Worm (Caenorhabditis elegans) whole organism, L4 larva: ENCODE data around the gene Y47D3A.31.
A peak's percentile ranks its signal among the peaks of the same experiment; 100 is the strongest.

ENCODE experiments used
- F10B5.3 ChIP-seq: sonication (generic microtip); optimal IDR thresholded peaks from 2 replicates; lab custom pipeline; 2016; ENCODE audit warnings: mild to moderate bottlenecking, missing genetic modification characterization, missing compliant biosample characterization
- F37D6.2 ChIP-seq: sonication (generic microtip); optimal IDR thresholded peaks from 2 replicates; lab custom pipeline; 2016; ENCODE audit warnings: mild to moderate bottlenecking, missing genetic modification characterization, missing compliant biosample characterization
- T26A8.4 ChIP-seq: fragments of 200-800 bp; sonication (Bioruptor generic); IDR thresholded peaks from 2 replicates; pipeline ENCODE4 v1.3.6; 2022; ENCODE audit warnings: missing genetic modification characterization, missing compliant biosample characterization
- Y48G9A.11 ChIP-seq: fragments of 200-800 bp; sonication (Bioruptor generic); IDR thresholded peaks from 2 replicates; pipeline ENCODE4 v1.3.6; 2022; ENCODE audit warnings: missing genetic modification reagents, missing genetic modification characterization, missing compliant biosample characterization
- Y5F2A.4 ChIP-seq: fragments of 200-800 bp; sonication (Bioruptor generic); optimal IDR thresholded peaks from 2 replicates; lab custom pipeline; 2018; ENCODE audit warnings: mild to moderate bottlenecking, missing genetic modification characterization, missing compliant biosample characterization
- ZK337.2 ChIP-seq: fragments of 200-800 bp; sonication (Bioruptor generic); IDR thresholded peaks from 2 replicates; pipeline ENCODE4 v1.3.6; 2022; ENCODE audit warnings: missing genetic modification reagents, missing genetic modification characterization, missing compliant biosample characterization
- ZK546.5 ChIP-seq, 2 experiments: sonication (generic microtip); optimal IDR thresholded peaks; 2 replicates each; lab custom pipeline; 2017; ENCODE audit warnings: missing biosample characterization in 2 of 2, missing genetic modification characterization in 2 of 2
- aha-1 ChIP-seq: fragments of 150-350 bp; peaks from one replicate; lab custom pipeline; 2014; ENCODE audit warnings: missing biosample characterization, missing genetic modification characterization
- aly-2 ChIP-seq: sonication (generic microtip); optimal IDR thresholded peaks from 2 replicates; lab custom pipeline; 2018; ENCODE audit warnings: missing biosample characterization, missing genetic modification characterization
- ama-1 ChIP-seq: fragments of 150-350 bp; optimal IDR thresholded peaks from 2 replicates; lab custom pipeline; 2014; ENCODE audit warnings: inconsistent platforms, mixed read lengths
- arid-1 ChIP-seq: fragments of 200-800 bp; sonication (Bioruptor generic); conservative IDR thresholded peaks from 2 replicates; pipeline ENCODE4 v1.3.6; 2022; ENCODE audit warnings: missing genetic modification reagents, missing genetic modification characterization, missing compliant biosample characterization
- ces-1 ChIP-seq: fragments of 150-350 bp; sonication (generic microtip); optimal IDR thresholded peaks from 4 replicates; lab custom pipeline; 2014; ENCODE audit warnings: missing biosample characterization, missing genetic modification reagents, missing genetic modification characterization
- ctbp-1 ChIP-seq: fragments of 200-800 bp; sonication (Bioruptor generic); IDR thresholded peaks from 2 replicates; pipeline ENCODE4 v1.3.6; 2022; ENCODE audit warnings: missing genetic modification reagents, missing genetic modification characterization, missing compliant biosample characterization
- daf-16 ChIP-seq, 3 experiments: sonication (generic microtip); optimal IDR thresholded peaks; 2 replicates each; lab custom pipeline; 2016 to 2017; ENCODE audit warnings: missing genetic modification characterization in 3 of 3, missing genetic modification reagents in 3 of 3, mild to moderate bottlenecking in 2 of 3, missing compliant biosample characterization in 2 of 3, missing biosample characterization in 1 of 3, moderate library complexity in 1 of 3
- dmd-6 ChIP-seq: fragments of 200-800 bp; sonication (Bioruptor generic); IDR thresholded peaks from 2 replicates; pipeline ENCODE4 v1.3.6; 2022; ENCODE audit warnings: missing genetic modification reagents, missing genetic modification characterization, missing compliant biosample characterization
- dve-1 ChIP-seq: sonication (generic microtip); optimal IDR thresholded peaks from 2 replicates; lab custom pipeline; 2017; ENCODE audit warnings: antibody characterized with exemption, mild to moderate bottlenecking, missing genetic modification characterization, missing compliant biosample characterization; ENCODE audit not compliant: insufficient read depth
- egl-27 ChIP-seq: sonication (generic microtip); optimal IDR thresholded peaks from 3 replicates; lab custom pipeline; 2017; ENCODE audit warnings: missing biosample characterization, missing genetic modification reagents, missing genetic modification characterization
- fkh-10 ChIP-seq: fragments of 150-350 bp; optimal IDR thresholded peaks from 2 replicates; lab custom pipeline; 2014; ENCODE audit warnings: missing biosample characterization, missing genetic modification reagents, missing genetic modification characterization
- fos-1 ChIP-seq: fragments of 150-350 bp; optimal IDR thresholded peaks from 2 replicates; lab custom pipeline; 2014; ENCODE audit warnings: missing biosample characterization, missing genetic modification characterization
- hif-1 ChIP-seq, 2 experiments: sonication (generic microtip); optimal IDR thresholded peaks; 2 replicates each; lab custom pipeline; 2016 to 2017; ENCODE audit warnings: missing compliant biosample characterization in 2 of 2, missing genetic modification characterization in 2 of 2, missing genetic modification reagents in 2 of 2, missing genotype in 2 of 2, mild to moderate bottlenecking in 1 of 2
- hlh-11 ChIP-seq: fragments of 200-800 bp; sonication (Bioruptor generic); optimal IDR thresholded peaks from 2 replicates; lab custom pipeline; 2018; ENCODE audit warnings: mild to moderate bottlenecking, missing genetic modification characterization, missing compliant biosample characterization
- lin-1 ChIP-seq: fragments of 200-800 bp; sonication (Bioruptor generic); IDR thresholded peaks from 2 replicates; pipeline ENCODE4 v1.3.6; 2022; ENCODE audit warnings: missing genetic modification reagents, missing genetic modification characterization, missing compliant biosample characterization
- lin-13 ChIP-seq: fragments of 150-350 bp; optimal IDR thresholded peaks from 2 replicates; lab custom pipeline; 2014; ENCODE audit warnings: missing biosample characterization, missing genetic modification reagents, missing genetic modification characterization
- lin-15B ChIP-seq: fragments of 150-350 bp; sonication (generic microtip); optimal IDR thresholded peaks from 3 replicates; lab custom pipeline; 2014; ENCODE audit warnings: missing biosample characterization, missing genetic modification characterization
- lin-29 ChIP-seq: fragments of 200-800 bp; sonication (Bioruptor generic); IDR thresholded peaks from 2 replicates; pipeline ENCODE4 v1.3.6; 2022; ENCODE audit warnings: missing genetic modification reagents, missing genetic modification characterization, missing compliant biosample characterization
- lin-39 ChIP-seq: fragments of 150-350 bp; optimal IDR thresholded peaks from 2 replicates; lab custom pipeline; 2014; ENCODE audit warnings: missing biosample characterization, missing genetic modification reagents, missing genetic modification characterization
- lsy-2 ChIP-seq, 2 experiments: fragments of 150-350 bp in 1 of 2; sonication (generic microtip) in 1 of 2; optimal IDR thresholded peaks; 2 replicates each; lab custom pipeline; 2014 to 2017; ENCODE audit warnings: missing biosample characterization in 2 of 2, missing genetic modification characterization in 2 of 2
- madf-5 ChIP-seq, 2 experiments: fragments of 200-800 bp; sonication (Bioruptor generic); IDR thresholded peaks; 2 replicates each; pipeline ENCODE4 v1.3.6; 2022; ENCODE audit warnings: missing compliant biosample characterization in 2 of 2, missing genetic modification characterization in 2 of 2
- madf-9 ChIP-seq: fragments of 200-800 bp; sonication (Bioruptor generic); conservative IDR thresholded peaks from 2 replicates; pipeline ENCODE4 v1.3.6; 2022; ENCODE audit warnings: missing genetic modification reagents, missing genetic modification characterization, missing compliant biosample characterization
- mdl-1 ChIP-seq, 2 experiments: fragments of 150-350 bp in 1 of 2; sonication (generic microtip) in 1 of 2; optimal IDR thresholded peaks; 2 replicates each; lab custom pipeline; 2014 to 2017; ENCODE audit warnings: missing biosample characterization in 2 of 2, missing genetic modification characterization in 2 of 2
- mdt-29 ChIP-seq: fragments of 200-800 bp; sonication (Bioruptor generic); IDR thresholded peaks from 2 replicates; pipeline ENCODE4 v1.3.6; 2022; ENCODE audit warnings: missing genetic modification reagents, missing genetic modification characterization, missing compliant biosample characterization
- mes-2 ChIP-seq: sonication (generic microtip); optimal IDR thresholded peaks from 2 replicates; lab custom pipeline; 2016; ENCODE audit warnings: missing genotype, mild to moderate bottlenecking, missing genetic modification characterization, missing compliant biosample characterization; ENCODE audit not compliant: poor library complexity, severe bottlenecking
- mxl-3 ChIP-seq: fragments of 200-800 bp; sonication (Bioruptor generic); optimal IDR thresholded peaks from 2 replicates; lab custom pipeline; 2018; ENCODE audit warnings: mild to moderate bottlenecking, missing genetic modification characterization, missing compliant biosample characterization
- nhr-28 ChIP-seq: fragments of 150-350 bp; optimal IDR thresholded peaks from 2 replicates; lab custom pipeline; 2014; ENCODE audit warnings: missing biosample characterization, missing genetic modification characterization
- nhr-42 ChIP-seq: fragments of 200-800 bp; sonication (Bioruptor generic); IDR thresholded peaks from 2 replicates; pipeline ENCODE4 v1.3.6; 2022; ENCODE audit warnings: missing genetic modification characterization, missing compliant biosample characterization
- nhr-76 ChIP-seq: fragments of 150-350 bp; optimal IDR thresholded peaks from 2 replicates; lab custom pipeline; 2014; ENCODE audit warnings: missing biosample characterization, missing genetic modification characterization
- nhr-77 ChIP-seq: fragments of 150-350 bp; optimal IDR thresholded peaks from 2 replicates; lab custom pipeline; 2014; ENCODE audit warnings: missing biosample characterization, missing genetic modification characterization
- pha-4 ChIP-seq, 2 experiments: fragments of 150-350 bp in 1 of 2; fragments of 200-800 bp in 1 of 2; sonication (Bioruptor generic) in 1 of 2; IDR thresholded peaks in 1 of 2; optimal IDR thresholded peaks in 1 of 2; 2 replicates each; pipeline versions ENCODE4 v1.3.6 to Lab custom; 2014 to 2022; ENCODE audit warnings: missing genetic modification characterization in 2 of 2, missing genetic modification reagents in 2 of 2, missing biosample characterization in 1 of 2, missing compliant biosample characterization in 1 of 2
- php-3 ChIP-seq: fragments of 200-800 bp; sonication (Bioruptor generic); IDR thresholded peaks from 2 replicates; pipeline ENCODE4 v1.3.6; 2022; ENCODE audit warnings: missing genetic modification reagents, missing genetic modification characterization, missing compliant biosample characterization
- pqm-1 ChIP-seq: sonication (generic microtip); optimal IDR thresholded peaks from 2 replicates; lab custom pipeline; 2017; ENCODE audit warnings: missing biosample characterization, missing genetic modification characterization
- rbr-2 ChIP-seq: sonication (generic microtip); optimal IDR thresholded peaks from 2 replicates; lab custom pipeline; 2016; ENCODE audit warnings: missing genotype, missing genetic modification characterization, missing compliant biosample characterization
- skn-1 ChIP-seq: fragments of 150-350 bp; optimal IDR thresholded peaks from 2 replicates; lab custom pipeline; 2014; ENCODE audit warnings: missing biosample characterization, missing genetic modification characterization
- snpc-1.2 ChIP-seq: fragments of 200-800 bp; sonication (Bioruptor generic); IDR thresholded peaks from 2 replicates; pipeline ENCODE4 v1.3.6; 2022; ENCODE audit warnings: missing genetic modification reagents, missing genetic modification characterization, missing compliant biosample characterization
- spr-1 ChIP-seq: sonication (generic microtip); optimal IDR thresholded peaks from 2 replicates; lab custom pipeline; 2016; ENCODE audit warnings: mild to moderate bottlenecking, missing genetic modification characterization, missing compliant biosample characterization
- spr-3 ChIP-seq: fragments of 200-800 bp; sonication (Bioruptor generic); optimal IDR thresholded peaks from 2 replicates; lab custom pipeline; 2018; ENCODE audit warnings: mild to moderate bottlenecking, missing genetic modification characterization, missing compliant biosample characterization
- tra-1 ChIP-seq: fragments of 200-800 bp; sonication (Bioruptor generic); IDR thresholded peaks from 2 replicates; pipeline ENCODE4 v1.3.6; 2022; ENCODE audit warnings: missing genetic modification reagents, missing genetic modification characterization, missing compliant biosample characterization
- zag-1 ChIP-seq: fragments of 150-350 bp; optimal IDR thresholded peaks from 2 replicates; lab custom pipeline; 2014; ENCODE audit warnings: missing biosample characterization, missing genetic modification characterization
- zip-11 ChIP-seq: fragments of 200-800 bp; sonication (Bioruptor generic); IDR thresholded peaks from 2 replicates; pipeline ENCODE4 v1.3.6; 2022; ENCODE audit warnings: missing genetic modification characterization, missing compliant biosample characterization
- zip-2 ChIP-seq: fragments of 150-350 bp; optimal IDR thresholded peaks from 2 replicates; lab custom pipeline; 2014; ENCODE audit warnings: missing biosample characterization, missing genetic modification characterization
- ztf-7 ChIP-seq: fragments of 150-350 bp; optimal IDR thresholded peaks from 2 replicates; lab custom pipeline; 2014; ENCODE audit warnings: missing biosample characterization, missing genetic modification characterization

Y47D3A.31 gene

ce11 chrIII:11185483-11186115, 28.6 kb upstream of the Y47D3A.31 start:
- TF ChIP-seq aha-1 (tag; lab: Kevin White, UChicago) (peak; percentile 97), T26A8.4 (GFP tag; lab: Robert Waterston, UW) (no peak), ZK337.2 (GFP tag; lab: Robert Waterston, UW) (no peak), nhr-77 (tag; lab: Kevin White, UChicago) (no peak), lsy-2 (tag; optimal IDR thresholded peaks at IDR 0.05; lab: Kevin White, UChicago) (peak in 1 of 2 experiments; percentile 49), hlh-11 (tag; lab: Kevin White, UChicago) (peak; percentile 70), nhr-76 (tag; lab: Kevin White, UChicago) (no peak), ZK546.5 (tag; optimal IDR thresholded peaks at IDR 0.05; lab: Kevin White, UChicago) (no peak), F10B5.3 (no peak), daf-16 (GFP tag; optimal IDR thresholded peaks at IDR 0.05; lab: Kevin White, UChicago) (peak in 1 of 2 experiments; percentile 55), daf-16 (tag; optimal IDR thresholded peaks at IDR 0.05; lab: Kevin White, UChicago) (peak; percentile 75), zag-1 (tag; lab: Kevin White, UChicago) (no peak), mdl-1 (tag; optimal IDR thresholded peaks at IDR 0.05; lab: Kevin White, UChicago) (peak in 1 of 2 experiments; percentile 84), rbr-2 (peak; percentile 76), F37D6.2 (tag; lab: Kevin White, UChicago) (peak; percentile 54), nhr-28 (tag; lab: Kevin White, UChicago) (peak; percentile 35), dmd-6 (GFP tag; lab: Robert Waterston, UW) (peak; percentile 15; the same call in 1 of the 2 replicates), hif-1 (tag; optimal IDR thresholded peaks at IDR 0.05; lab: Kevin White, UChicago) (peak in 1 of 2 experiments; percentile 46), madf-9 (GFP tag; lab: Robert Waterston, UW) (no peak), mdt-29 (no peak), mes-2 (tag; lab: Kevin White, UChicago) (peak; percentile 52), madf-5 (GFP tag; IDR thresholded peaks at IDR 0.05; lab: Robert Waterston, UW) (no peak), arid-1 (GFP tag; lab: Robert Waterston, UW) (no peak), mxl-3 (GFP tag; lab: Kevin White, UChicago) (peak; percentile 79), aly-2 (no peak), skn-1 (tag; lab: Kevin White, UChicago) (no peak), pqm-1 (tag; lab: Kevin White, UChicago) (peak; percentile 30), ctbp-1 (GFP tag; lab: Robert Waterston, UW) (0 out of 2 replicates have a peak, but pooled peaks have one; percentile 60), pha-4 (GFP tag; IDR thresholded peaks at IDR 0.05; lab: Robert Waterston, UW) (peak; percentile 55; the same call in 1 of the 2 replicates), pha-4 (tag; optimal IDR thresholded peaks at IDR 0.05; lab: Kevin White, UChicago) (no peak), lin-39 (tag; lab: Kevin White, UChicago) (no peak), lin-15B (tag; lab: Kevin White, UChicago) (no peak), fkh-10 (GFP tag; lab: Kevin White, UChicago) (peak; percentile 35), fos-1 (no peak), Y5F2A.4 (no peak), zip-11 (GFP tag; lab: Robert Waterston, UW) (no peak), spr-3 (GFP tag; lab: Kevin White, UChicago) (no peak), zip-2 (tag; lab: Kevin White, UChicago) (no peak), egl-27 (tag; lab: Kevin White, UChicago) (no peak), dve-1 (tag; lab: Kevin White, UChicago) (peak; percentile 35), ama-1 (lab: Kevin White, UChicago) (no peak), tra-1 (peak; percentile 62; the same call in 1 of the 2 replicates), lin-29 (no peak), Y48G9A.11 (GFP tag; lab: Robert Waterston, UW) (no peak), ces-1 (GFP tag; lab: Kevin White, UChicago) (no peak), php-3 (GFP tag; lab: Robert Waterston, UW) (no peak), spr-1 (no peak), ztf-7 (no peak), lin-1 (GFP tag; lab: Robert Waterston, UW) (no peak), snpc-1.2 (GFP tag; lab: Robert Waterston, UW) (no peak), lin-13 (no peak), nhr-42 (GFP tag; lab: Robert Waterston, UW) (no peak)
